Fruit fly (Drosophila melanogaster) Kc167 (cell line): ENCODE measurements around the gene CG16903.

ENCODE experiments used
- Myc ChIP-seq: fragments of >200 bp; optimal IDR thresholded peaks from 2 replicates; lab custom pipeline; 2017; ENCODE audit warnings: missing external identifiers
- Sin3A ChIP-seq: fragments of >200 bp; optimal IDR thresholded peaks from 2 replicates; lab custom pipeline; 2018; ENCODE audit warnings: missing external identifiers
- h ChIP-seq: fragments of >200 bp; optimal IDR thresholded peaks from 3 replicates; lab custom pipeline; 2018; ENCODE audit warnings: missing external identifiers
- insv ChIP-seq: fragments of >200 bp; optimal IDR thresholded peaks from 3 replicates; lab custom pipeline; 2018; ENCODE audit warnings: missing external identifiers
- psq ChIP-seq: fragments of >200 bp; optimal IDR thresholded peaks from 2 replicates; lab custom pipeline; 2017; ENCODE audit warnings: missing external identifiers
- ttk ChIP-seq: sonication (Bioruptor generic); optimal IDR thresholded peaks from 2 replicates; lab custom pipeline; 2017; ENCODE audit warnings: missing external identifiers

dm6 chrX:2065073-2065472 lies 15.1 kb downstream of the CG16903 start, which contains the start of gene CG4281:
- no peak for TF ChIP-seq h (lab: Kevin White, UChicago)
- no peak for TF ChIP-seq insv (lab: Kevin White, UChicago)
- no peak for TF ChIP-seq Sin3A (lab: Kevin White, UChicago)
- TF ChIP-seq Myc (lab: Kevin White, UChicago) = no peak
- no peak for TF ChIP-seq psq (lab: Kevin White, UChicago)
- no peak for TF ChIP-seq ttk (lab: Kevin White, UChicago)
